Worm (Caenorhabditis elegans) whole organism, late embryonic: Measurements from ENCODE around the gene srz-97.

Experiments used
- C38D4.7 ChIP-seq: fragments of 200-800 bp; sonication (Bioruptor generic); optimal IDR thresholded peaks from 2 replicates; lab custom pipeline; 2018; ENCODE audit warnings: mild to moderate bottlenecking, missing genetic modification characterization, moderate library complexity, missing compliant biosample characterization
- ceh-45 ChIP-seq: fragments of 200-800 bp; sonication (Bioruptor generic); IDR thresholded peaks from 2 replicates; pipeline ENCODE4 v1.3.6; 2022; ENCODE audit warnings: missing genetic modification reagents, missing genetic modification characterization, missing compliant biosample characterization
- dve-1 ChIP-seq: sonication (generic microtip); optimal IDR thresholded peaks from 2 replicates; lab custom pipeline; 2017; ENCODE audit warnings: antibody characterized with exemption, mild to moderate bottlenecking, missing genetic modification characterization, missing compliant biosample characterization
- syd-9 ChIP-seq: sonication (generic microtip); optimal IDR thresholded peaks from 2 replicates; lab custom pipeline; 2016; ENCODE audit warnings: mild to moderate bottlenecking, missing genetic modification characterization, moderate library complexity, missing compliant biosample characterization
- unc-55 ChIP-seq: sonication (generic microtip); optimal IDR thresholded peaks from 2 replicates; lab custom pipeline; 2017; ENCODE audit warnings: missing biosample characterization, missing genetic modification reagents, missing genetic modification characterization

DNA sequence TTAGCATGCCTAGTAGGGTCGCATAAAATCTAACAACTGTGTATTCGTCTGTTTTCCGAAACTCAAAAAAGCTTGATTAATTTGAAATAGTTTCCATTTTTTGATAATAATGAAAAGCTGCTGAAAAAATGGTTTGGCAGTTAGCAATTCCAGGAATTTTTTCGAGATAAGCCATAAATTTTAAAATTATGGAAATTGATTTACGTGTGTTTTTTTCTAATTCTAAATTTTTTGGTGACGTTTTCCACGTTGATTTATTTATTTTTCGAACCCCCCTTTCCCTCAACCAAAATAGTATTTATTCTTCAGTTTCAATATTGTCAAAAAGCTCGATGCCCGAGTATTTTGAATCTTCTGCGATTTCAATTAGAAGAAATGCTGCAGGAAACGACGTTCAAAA lies 39.2 kb downstream of the srz-97 start, which contains the start of gene F23B12.1:
- TF ChIP-seq ceh-45 (GFP tag; lab: Robert Waterston, UW) (no peak), C38D4.7 (GFP tag; lab: Kevin White, UChicago) (no peak), dve-1 (tag; lab: Kevin White, UChicago) (no peak), syd-9 (tag; lab: Kevin White, UChicago) (no peak), unc-55 (GFP tag; lab: Kevin White, UChicago) (no peak)
